Fruit fly (Drosophila melanogaster) whole organism, prepupa: ENCODE measurements around the gene SP1029.

Source experiments
- Blimp-1 ChIP-seq: fragments of 200-800 bp; sonication (Bioruptor generic); optimal IDR thresholded peaks from 3 replicates; lab custom pipeline; 2017; ENCODE audit warnings: missing biosample characterization, missing genetic modification characterization, mild to moderate bottlenecking, moderate library complexity, missing genetic modification reagents
- CG11294 ChIP-seq: fragments of 200-800 bp; sonication (Bioruptor generic); IDR thresholded peaks from 2 replicates; pipeline ENCODE4 v1.3.6; 2022; ENCODE audit warnings: missing biosample characterization, missing genetic modification characterization
- CG11902 ChIP-seq: fragments of 200-800 bp; sonication (Bioruptor generic); optimal IDR thresholded peaks from 3 replicates; lab custom pipeline; 2016; ENCODE audit warnings: missing biosample characterization, missing genetic modification characterization
- acj6 ChIP-seq: fragments of 200-800 bp; sonication (Bioruptor generic); optimal IDR thresholded peaks from 3 replicates; lab custom pipeline; 2016; ENCODE audit warnings: missing biosample characterization, missing genetic modification characterization
- dac ChIP-seq: fragments of 200-800 bp; sonication (Bioruptor generic); optimal IDR thresholded peaks from 2 replicates; lab custom pipeline; 2017; ENCODE audit warnings: missing biosample characterization, mild to moderate bottlenecking, missing genetic modification characterization

DNA sequence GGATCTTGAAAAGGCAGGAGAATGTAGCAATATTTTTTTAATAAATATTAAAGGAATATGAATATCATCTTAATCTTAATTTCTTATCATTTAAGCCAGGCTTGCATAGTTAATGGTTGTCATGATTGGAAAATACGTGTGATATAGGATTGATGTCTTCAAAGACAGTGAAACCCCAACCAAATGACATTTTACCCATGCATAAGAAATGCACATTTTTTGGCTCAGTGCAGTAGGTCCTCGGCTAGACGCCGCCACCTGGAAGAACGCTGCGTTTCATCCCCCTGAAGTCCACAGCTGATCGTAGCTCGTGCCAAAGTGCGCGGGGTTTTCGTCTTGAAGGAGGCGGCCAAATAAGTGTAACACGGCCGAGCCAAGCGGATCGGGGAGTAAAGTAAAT, 16.4 kb upstream of the SP1029 start:
- TF ChIP-seq CG11902 (no peak), Blimp-1 (GFP tag; lab: Kevin White, UChicago) (no peak), CG11294 (no peak), dac (GFP tag; lab: Kevin White, UChicago) (no peak), acj6 (GFP tag; lab: Kevin White, UChicago) (no peak)
